Fruit fly (Drosophila melanogaster): ENCODE results near the gene Grx1.

The Grx1 gene

DNA sequence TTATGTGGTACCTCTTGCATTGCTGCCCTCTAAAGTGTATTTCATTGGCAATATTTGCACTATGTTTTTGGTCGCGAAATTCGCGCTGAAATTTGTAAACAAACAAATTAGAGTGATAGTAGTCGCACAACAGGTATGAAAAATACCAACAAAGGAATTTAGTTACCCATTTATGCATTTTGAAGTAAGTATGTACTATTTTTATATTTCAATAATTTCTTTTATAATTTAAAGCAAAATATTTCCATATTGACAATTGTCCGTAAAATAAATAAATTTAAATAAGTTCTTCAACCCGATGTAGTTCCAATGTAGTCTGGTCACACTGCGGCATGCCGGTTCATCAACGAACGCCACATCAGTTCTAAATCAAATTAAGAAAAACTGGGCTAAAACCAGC, 3.4 kb downstream of the Grx1 start, which contains the start of the genes Rad9 and Uggt (continued):
- no peak for TF ChIP-seq dati (GFP tag; IDR thresholded peaks at IDR 0.05)
- no peak for TF ChIP-seq fd3F (GFP tag; optimal IDR thresholded peaks at IDR 0.05)
- no peak for TF ChIP-seq Sry-δ (GFP tag; optimal IDR thresholded peaks at IDR 0.05)
- TF ChIP-seq sob (GFP tag; IDR thresholded peaks at IDR 0.05), result no peak
- TF ChIP-seq Spps (tag; optimal IDR thresholded peaks at IDR 0.05), result no peak
- no peak for TF ChIP-seq oc (tag; optimal IDR thresholded peaks at IDR 0.05)
- no peak for TF ChIP-seq vnd (GFP tag; IDR thresholded peaks at IDR 0.05; ENCODE audit: partially characterized antibody)
- no peak for TF ChIP-seq CG2202 (tag; optimal IDR thresholded peaks at IDR 0.05)
- TF ChIP-seq CG7786 (GFP tag; optimal IDR thresholded peaks at IDR 0.05), result no peak
- TF ChIP-seq prd (optimal IDR thresholded peaks at IDR 0.05), result no peak
- TF ChIP-seq prd (GFP tag; IDR thresholded peaks at IDR 0.05), result 0 out of 3 replicates have a peak, but pooled peaks have one; percentile 29
- no peak for TF ChIP-seq CG1233 (GFP tag; optimal IDR thresholded peaks at IDR 0.05)
- no peak for TF ChIP-seq CG13123 (GFP tag; optimal IDR thresholded peaks at IDR 0.05)
- no peak for TF ChIP-seq CG9876 (GFP tag; optimal IDR thresholded peaks at IDR 0.05)
- no peak for TF ChIP-seq CG6175 (GFP tag; IDR thresholded peaks at IDR 0.05)
- TF ChIP-seq CG5953 (GFP tag; IDR thresholded peaks at IDR 0.05), result no peak
- no peak for TF ChIP-seq HHEX (GFP tag; optimal IDR thresholded peaks at IDR 0.05)
- TF ChIP-seq Mad (GFP tag; optimal IDR thresholded peaks at IDR 0.05), result no peak
- no peak for TF ChIP-seq fd64A (GFP tag; optimal IDR thresholded peaks at IDR 0.05)
- TF ChIP-seq gfzf (GFP tag; optimal IDR thresholded peaks at IDR 0.05), result peak; percentile 57
- TF ChIP-seq CG34224 (GFP tag; IDR thresholded peaks at IDR 0.05; ENCODE audit: partially characterized antibody), result peak; percentile 61
- TF ChIP-seq CG7928 (GFP tag; optimal IDR thresholded peaks at IDR 0.05), result no peak
- TF ChIP-seq Xrp1 (GFP tag; IDR thresholded peaks at IDR 0.05), result peak; percentile 43; the same call in 1 of the 2 replicates
- peak; percentile 61; the same call in 1 of the 2 replicates for TF ChIP-seq MBD-R2 (GFP tag; IDR thresholded peaks at IDR 0.05)
- no peak for TF ChIP-seq ssp (GFP tag; IDR thresholded peaks at IDR 0.05)
- no peak for TF ChIP-seq da (GFP tag; optimal IDR thresholded peaks at IDR 0.05)
- 0 out of 2 replicates have a peak, but pooled peaks have one; percentile 15 for TF ChIP-seq CG6689 (GFP tag; IDR thresholded peaks at IDR 0.05)
- no peak for TF ChIP-seq emc (GFP tag; optimal IDR thresholded peaks at IDR 0.05)
- TF ChIP-seq Bdp1 (GFP tag; optimal IDR thresholded peaks at IDR 0.05), result no peak
- TF ChIP-seq schlank (tag; optimal IDR thresholded peaks at IDR 0.05), result no peak
- TF ChIP-seq onecut (GFP tag; IDR thresholded peaks at IDR 0.05), result no peak
- no peak for TF ChIP-seq CG12104 (GFP tag; optimal IDR thresholded peaks at IDR 0.05)
- no peak for TF ChIP-seq z (GFP tag; IDR thresholded peaks at IDR 0.05)
- TF ChIP-seq CG2120 (GFP tag; optimal IDR thresholded peaks at IDR 0.05), result no peak
- TF ChIP-seq CG9437 (GFP tag; optimal IDR thresholded peaks at IDR 0.05), result peak; percentile 31
- peak; percentile 23 for TF ChIP-seq CG13775 (GFP tag; optimal IDR thresholded peaks at IDR 0.05)
- no peak for TF ChIP-seq eve (GFP tag; optimal IDR thresholded peaks at IDR 0.05)
- no peak for TF ChIP-seq ATbp (GFP tag; optimal IDR thresholded peaks at IDR 0.05)
- TF ChIP-seq CG17912 (GFP tag; optimal IDR thresholded peaks at IDR 0.05), result no peak
- TF ChIP-seq fu2 (GFP tag; optimal IDR thresholded peaks at IDR 0.05), result no peak
- no peak for TF ChIP-seq fru (optimal IDR thresholded peaks at IDR 0.05)
- no peak for TF ChIP-seq CG1832 (GFP tag; optimal IDR thresholded peaks at IDR 0.05)
- TF ChIP-seq CG7839 (tag; optimal IDR thresholded peaks at IDR 0.05), result no peak
- TF ChIP-seq CG10366 (GFP tag; IDR thresholded peaks at IDR 0.05), result no peak
- no peak for TF ChIP-seq bigmax (GFP tag; optimal IDR thresholded peaks at IDR 0.05)
- no peak for TF ChIP-seq jing (GFP tag; optimal IDR thresholded peaks at IDR 0.05)
- TF ChIP-seq p53 (GFP tag; optimal IDR thresholded peaks at IDR 0.05), result no peak
- no peak for TF ChIP-seq rib (GFP tag; IDR thresholded peaks at IDR 0.05)
- no peak for TF ChIP-seq ase (GFP tag; IDR thresholded peaks at IDR 0.05)
- TF ChIP-seq dm (GFP tag; optimal IDR thresholded peaks at IDR 0.05), result no peak
- no peak for TF ChIP-seq zfh1 (GFP tag; IDR thresholded peaks at IDR 0.05)
- peak in 1 of 3 experiments; percentile 41 for TF ChIP-seq lola (GFP tag; optimal IDR thresholded peaks at IDR 0.05)
- TF ChIP-seq Kr (GFP tag; optimal IDR thresholded peaks at IDR 0.05), result no peak
